Fruit fly (Drosophila melanogaster) S2 (cell line): Measurements from ENCODE around the gene CG8925.

Source experiments
- CG8478 ChIP-seq: fragments of >200 bp; optimal IDR thresholded peaks from 2 replicates; lab custom pipeline; 2018
- CTCF ChIP-seq, 2 experiments: fragments of >200 bp; optimal IDR thresholded peaks; 2 replicates each; lab custom pipeline; 2018

DNA sequence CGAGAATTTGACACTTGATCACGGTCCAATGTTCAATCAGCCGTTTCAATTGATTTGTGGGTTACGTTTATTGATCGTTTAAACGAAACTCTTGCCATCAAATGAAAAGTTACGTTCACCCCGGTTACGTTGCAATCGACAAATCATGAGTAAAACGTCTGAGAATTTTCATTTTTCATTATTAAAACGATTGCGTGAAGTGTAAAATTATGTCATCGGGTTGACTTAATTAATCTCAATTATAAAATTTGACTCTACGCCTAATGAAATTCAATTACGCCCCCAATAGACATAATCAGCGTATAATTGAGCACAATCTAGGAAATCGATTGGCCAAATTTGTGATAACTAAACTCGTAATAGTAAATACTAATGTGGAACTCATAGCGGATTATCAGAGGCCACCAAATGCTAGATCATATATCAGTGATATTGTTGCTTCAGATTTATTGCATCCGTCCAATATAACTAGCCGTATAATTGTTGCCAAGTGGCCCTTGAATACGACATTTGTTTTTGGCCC, 28.8 kb downstream of the CG8925 start:
- TF ChIP-seq CG8478 (lab: Kevin White, UChicago) (no peak), CTCF (optimal IDR thresholded peaks at IDR 0.05; lab: Kevin White, UChicago) (no peak)
